Worm (Caenorhabditis elegans): ENCODE results near the gene nsy-7.

- no peak for TF ChIP-seq him-1 (tag; optimal IDR thresholded peaks at IDR 0.05)
- no peak for TF ChIP-seq dao-5 (tag; optimal IDR thresholded peaks at IDR 0.05)
- TF ChIP-seq W03F9.2 (tag; optimal IDR thresholded peaks at IDR 0.05): no peak
Measured at ce11 chrIV:8069104-8069503, 17.3 kb downstream of the nsy-7 start.
